Fruit fly (Drosophila melanogaster): Measurements from ENCODE around the gene tomboy20.

The tomboy20 gene

dm6 chr3R:10706763-10707162 is 29.0 kb downstream of the tomboy20 start, which contains the start of the genes CG31467 and CG14684:
CG31467 (minus strand) TSS chr3R:10706863.
CG14684 (plus strand) TSS chr3R:10706974.
- TF ChIP-seq OdsH (GFP tag; optimal IDR thresholded peaks at IDR 0.05) (no peak), rgr (GFP tag; optimal IDR thresholded peaks at IDR 0.05) (no peak), lola (GFP tag; optimal IDR thresholded peaks at IDR 0.05) (no peak), h (GFP tag; optimal IDR thresholded peaks at IDR 0.05) (no peak), brk (GFP tag; optimal IDR thresholded peaks at IDR 0.05) (no peak), sage (GFP tag; optimal IDR thresholded peaks at IDR 0.05) (no peak), tai (GFP tag; optimal IDR thresholded peaks at IDR 0.05) (no peak), Vsx2 (GFP tag; optimal IDR thresholded peaks at IDR 0.05; ENCODE audit: partially characterized antibody) (no peak), ey (GFP tag; optimal IDR thresholded peaks at IDR 0.05) (no peak), foxo (GFP tag; optimal IDR thresholded peaks at IDR 0.05) (no peak), dmrt93B (GFP tag; optimal IDR thresholded peaks at IDR 0.05) (no peak)

dm6 chr3R:10704975-10705374 is 30.8 kb downstream of the tomboy20 start, which contains the start of gene CG31391:
CG31391 (minus strand) TSS chr3R:10705075.
- TF ChIP-seq usp (GFP tag; optimal IDR thresholded peaks at IDR 0.05) (no peak), Abd-B (GFP tag; optimal IDR thresholded peaks at IDR 0.05) (no peak), psq (GFP tag; optimal IDR thresholded peaks at IDR 0.05) (no peak), br (GFP tag; optimal IDR thresholded peaks at IDR 0.05) (no peak), dl (GFP tag; optimal IDR thresholded peaks at IDR 0.05; ENCODE audit: insufficient read depth in 1 of 2, partially characterized antibody in 2 of 2) (no peak), fru (GFP tag; optimal IDR thresholded peaks at IDR 0.05) (no peak), Hnf4 (GFP tag; optimal IDR thresholded peaks at IDR 0.05) (no peak), rgr (GFP tag; optimal IDR thresholded peaks at IDR 0.05) (no peak), dsf (GFP tag; optimal IDR thresholded peaks at IDR 0.05; ENCODE audit: borderline replicate concordance) (no peak), brk (GFP tag; optimal IDR thresholded peaks at IDR 0.05) (no peak), Hr83 (GFP tag; optimal IDR thresholded peaks at IDR 0.05; ENCODE audit: poor library complexity, severe bottlenecking) (no peak), lola (GFP tag; optimal IDR thresholded peaks at IDR 0.05) (no peak), Hr78 (GFP tag; optimal IDR thresholded peaks at IDR 0.05) (no peak), woc (GFP tag; optimal IDR thresholded peaks at IDR 0.05) (no peak), CrebA (GFP tag; optimal IDR thresholded peaks at IDR 0.05; ENCODE audit: borderline replicate concordance) (no peak)

dm6 chr3R:10700638-10701037 is 35.1 kb downstream of the tomboy20 start:
- TF ChIP-seq usp (GFP tag; optimal IDR thresholded peaks at IDR 0.05), result no peak
- TF ChIP-seq OdsH (GFP tag; optimal IDR thresholded peaks at IDR 0.05), result no peak
- no peak for TF ChIP-seq sage (GFP tag; optimal IDR thresholded peaks at IDR 0.05)
- TF ChIP-seq dl (GFP tag; optimal IDR thresholded peaks at IDR 0.05; ENCODE audit: insufficient read depth in 1 of 2, partially characterized antibody in 2 of 2), result no peak
- no peak for TF ChIP-seq Dif (GFP tag; optimal IDR thresholded peaks at IDR 0.05; ENCODE audit: partially characterized antibody)
- TF ChIP-seq tai (GFP tag; optimal IDR thresholded peaks at IDR 0.05), result no peak

dm6 chr3R:10699020-10699951 is 36.5 kb downstream of the tomboy20 start:
- peak in 1 of 2 experiments; percentile 5 for TF ChIP-seq foxo (GFP tag; optimal IDR thresholded peaks at IDR 0.05)
- TF ChIP-seq Rel (GFP tag; optimal IDR thresholded peaks at IDR 0.05), result no peak
- peak; percentile 95 for TF ChIP-seq Rel (tag; optimal IDR thresholded peaks at IDR 0.05)
- TF ChIP-seq Dif (GFP tag; optimal IDR thresholded peaks at IDR 0.05; ENCODE audit: partially characterized antibody), result peak; percentile 44
- TF ChIP-seq CG9705 (GFP tag; optimal IDR thresholded peaks at IDR 0.05), result no peak

dm6 chr3R:10696371-10696777 is 39.4 kb downstream of the tomboy20 start, which contains the start of the genes pug, CG14683 and CG46459:
pug (plus strand) TSS chr3R:10696534.
CG14683 (plus strand) TSS chr3R:10696647.
CG46459 (plus strand) TSS chr3R:10696647.
- TF ChIP-seq Vsx2 (GFP tag; optimal IDR thresholded peaks at IDR 0.05; ENCODE audit: partially characterized antibody) (no peak), foxo (GFP tag; optimal IDR thresholded peaks at IDR 0.05) (peak in 1 of 2 experiments; percentile 63), CrebA (GFP tag; optimal IDR thresholded peaks at IDR 0.05; ENCODE audit: borderline replicate concordance) (no peak), Hnf4 (GFP tag; optimal IDR thresholded peaks at IDR 0.05) (no peak), CG32264 (GFP tag; optimal IDR thresholded peaks at IDR 0.05) (no peak), tai (GFP tag; optimal IDR thresholded peaks at IDR 0.05) (no peak), HLH106 (tag; optimal IDR thresholded peaks at IDR 0.05) (peak; percentile 46), h (GFP tag; optimal IDR thresholded peaks at IDR 0.05) (peak; percentile 73), usp (GFP tag; optimal IDR thresholded peaks at IDR 0.05) (no peak), fru (GFP tag; optimal IDR thresholded peaks at IDR 0.05) (peak; percentile 49), dl (GFP tag; optimal IDR thresholded peaks at IDR 0.05; ENCODE audit: insufficient read depth in 1 of 2, partially characterized antibody in 2 of 2) (no peak), dsf (GFP tag; optimal IDR thresholded peaks at IDR 0.05; ENCODE audit: borderline replicate concordance) (no peak), Abd-B (GFP tag; optimal IDR thresholded peaks at IDR 0.05) (no peak), woc (GFP tag; optimal IDR thresholded peaks at IDR 0.05) (no peak), Myc (optimal IDR thresholded peaks at IDR 0.05) (peak; percentile 31), lola (GFP tag; optimal IDR thresholded peaks at IDR 0.05) (no peak), N (GFP tag; optimal IDR thresholded peaks at IDR 0.05) (no peak), Sp1 (GFP tag; optimal IDR thresholded peaks at IDR 0.05) (no peak), jim (GFP tag; optimal IDR thresholded peaks at IDR 0.05) (no peak), sage (GFP tag; optimal IDR thresholded peaks at IDR 0.05) (no peak), CG9705 (GFP tag; optimal IDR thresholded peaks at IDR 0.05) (no peak), dmrt93B (GFP tag; optimal IDR thresholded peaks at IDR 0.05) (no peak), Hr83 (GFP tag; optimal IDR thresholded peaks at IDR 0.05; ENCODE audit: poor library complexity, severe bottlenecking) (peak; percentile 11), OdsH (GFP tag; optimal IDR thresholded peaks at IDR 0.05) (peak; percentile 8), br (GFP tag; optimal IDR thresholded peaks at IDR 0.05) (peak; percentile 15), sv (GFP tag; optimal IDR thresholded peaks at IDR 0.05) (peak; percentile 40), ey (GFP tag; optimal IDR thresholded peaks at IDR 0.05) (peak; percentile 32), GATAd (GFP tag; optimal IDR thresholded peaks at IDR 0.05) (peak; percentile 26)

All from whole organism, wandering third instar larva.